Worm (Caenorhabditis elegans): ENCODE results near the gene msd-2.

DNA sequence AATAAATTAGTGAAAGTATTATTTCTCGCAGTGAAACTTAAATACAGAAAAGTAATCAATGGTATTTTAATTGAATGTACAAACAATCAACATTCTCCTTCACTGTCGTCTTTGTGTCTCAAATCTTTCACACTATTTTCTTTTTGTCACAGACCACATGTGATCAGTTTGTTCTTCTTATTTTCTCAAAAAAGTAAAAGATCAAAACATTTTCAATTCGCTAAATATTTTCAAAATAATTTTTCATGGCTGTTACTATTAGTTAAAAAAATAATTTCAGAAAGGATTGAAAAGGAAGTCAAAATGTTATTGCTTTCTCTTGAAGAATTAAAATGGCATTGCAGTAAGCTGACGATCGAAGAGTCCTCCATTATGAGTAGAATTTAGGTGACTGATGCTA is 11.9 kb downstream of the msd-2 start, which contains the start of gene dhs-31:
- no peak for TF ChIP-seq nhr-11 (tag; optimal IDR thresholded peaks at IDR 0.05)
- TF ChIP-seq sox-4 (tag; optimal IDR thresholded peaks at IDR 0.05): no peak
- TF ChIP-seq nhr-77 (tag; optimal IDR thresholded peaks at IDR 0.05): no peak

Measured in whole organism, L1 larva.